Worm (Caenorhabditis elegans) whole organism, young adult: ENCODE data around the gene C45H4.21.
A peak's percentile ranks its signal among the peaks of the same experiment; 100 is the strongest.

Experiments used
- K12H6.12 ChIP-seq: fragments of 200-800 bp; sonication (Bioruptor generic); optimal IDR thresholded peaks from 2 replicates; lab custom pipeline; 2018; ENCODE audit warnings: mild to moderate bottlenecking, missing genetic modification characterization, missing compliant biosample characterization
- Y95B8A.8 ChIP-seq: fragments of 200-800 bp; sonication (Bioruptor generic); IDR thresholded peaks from 2 replicates; pipeline ENCODE4 v1.3.6; 2022; ENCODE audit warnings: missing genetic modification reagents, missing genetic modification characterization, missing compliant biosample characterization
- ama-1 ChIP-seq, 3 experiments: fragments of 150-350 bp in 1 of 3; sonication (generic microtip) in 2 of 3; optimal IDR thresholded peaks; 2 replicates each; lab custom pipeline; 2014 to 2018; ENCODE audit warnings: missing biosample characterization in 2 of 3, missing genetic modification characterization in 2 of 3, missing genetic modification reagents in 2 of 3
- let-526 ChIP-seq: fragments of 200-800 bp; sonication (Bioruptor generic); IDR thresholded peaks from 2 replicates; pipeline ENCODE4 v1.3.6; 2022; ENCODE audit warnings: missing genetic modification reagents, missing genetic modification characterization, missing compliant biosample characterization
- madf-3 ChIP-seq: fragments of 200-800 bp; sonication (Bioruptor generic); IDR thresholded peaks from 2 replicates; pipeline ENCODE4 v1.3.6; 2022; ENCODE audit warnings: missing genetic modification reagents, missing genetic modification characterization, missing compliant biosample characterization
- nhr-27 ChIP-seq: fragments of 200-800 bp; sonication (Bioruptor generic); optimal IDR thresholded peaks from 2 replicates; lab custom pipeline; 2018; ENCODE audit warnings: mild to moderate bottlenecking, missing genetic modification characterization, moderate library complexity, missing compliant biosample characterization
- pha-4 ChIP-seq: fragments of 150-350 bp; sonication (generic microtip); optimal IDR thresholded peaks from 2 replicates; lab custom pipeline; 2014; ENCODE audit warnings: missing biosample characterization, missing genetic modification reagents, missing genetic modification characterization
- rcor-1 ChIP-seq: fragments of 200-800 bp; sonication (Bioruptor generic); IDR thresholded peaks from 2 replicates; pipeline ENCODE4 v1.3.6; 2022; ENCODE audit warnings: missing genetic modification reagents, missing genetic modification characterization, missing compliant biosample characterization

- TF ChIP-seq ama-1 (optimal IDR thresholded peaks at IDR 0.05; lab: Kevin White, UChicago): no peak
- no peak for TF ChIP-seq ama-1 (GFP tag; optimal IDR thresholded peaks at IDR 0.05; lab: Kevin White, UChicago)
- TF ChIP-seq nhr-27 (tag; lab: Kevin White, UChicago): no peak
- peak; percentile 46; the same call in 1 of the 2 replicates for TF ChIP-seq rcor-1 (GFP tag; lab: Robert Waterston, UW)
- no peak for TF ChIP-seq pha-4 (tag; lab: Kevin White, UChicago)
- no peak for TF ChIP-seq K12H6.12 (tag; lab: Kevin White, UChicago)
- no peak for TF ChIP-seq Y95B8A.8 (GFP tag; lab: Robert Waterston, UW)
- TF ChIP-seq let-526: no peak
- no peak for TF ChIP-seq madf-3 (GFP tag; lab: Robert Waterston, UW)
Measured at ce11 chrV:2126996-2127585, 22.2 kb downstream of the C45H4.21 start, which contains the start of gene ldp-1.
